Worm (Caenorhabditis elegans): ENCODE data around the gene sru-27.

Gene sru-27

ce11 chrV:1471078-1471969 is 27.9 kb upstream of the sru-27 start (continued):
- TF ChIP-seq pqm-1 (tag; optimal IDR thresholded peaks at IDR 0.05) = no peak
- no peak for TF ChIP-seq hlh-4 (tag; optimal IDR thresholded peaks at IDR 0.05)
- no peak for TF ChIP-seq hlh-17 (GFP tag; optimal IDR thresholded peaks at IDR 0.05; ENCODE audit: borderline replicate concordance)
- TF ChIP-seq fkh-8 (tag; optimal IDR thresholded peaks at IDR 0.05) = peak; percentile 82
- peak; percentile 51 for TF ChIP-seq hpl-2 (GFP tag; optimal IDR thresholded peaks at IDR 0.05)
- TF ChIP-seq nhr-84 (tag; optimal IDR thresholded peaks at IDR 0.05) = no peak
- peak; percentile 50 for TF ChIP-seq unc-30 (tag; optimal IDR thresholded peaks at IDR 0.05)
- peak; percentile 41 for TF ChIP-seq rnt-1 (tag; optimal IDR thresholded peaks at IDR 0.05)
- no peak for TF ChIP-seq nhr-12 (tag; optimal IDR thresholded peaks at IDR 0.05)
- TF ChIP-seq zag-1 (tag; optimal IDR thresholded peaks at IDR 0.05) = peak; percentile 22
- no peak for TF ChIP-seq nhr-237 (tag; optimal IDR thresholded peaks at IDR 0.05)
- peak; percentile 43; the same call in 1 of the 2 replicates for TF ChIP-seq ceh-88 (GFP tag; IDR thresholded peaks at IDR 0.05)
- TF ChIP-seq sox-4 (tag; optimal IDR thresholded peaks at IDR 0.05) = no peak
- no peak for TF ChIP-seq egl-27 (tag; optimal IDR thresholded peaks at IDR 0.05)
- peak; percentile 18 for TF ChIP-seq ceh-8 (GFP tag; optimal IDR thresholded peaks at IDR 0.05)
- TF ChIP-seq Y116A8C.19 (tag; optimal IDR thresholded peaks at IDR 0.05; ENCODE audit: borderline replicate concordance) = no peak
- no peak for TF ChIP-seq elt-2 (tag; optimal IDR thresholded peaks at IDR 0.05)
- peak; percentile 80 to 90 for TF ChIP-seq lsy-2 (tag; optimal IDR thresholded peaks at IDR 0.05)
- TF ChIP-seq nhr-85 (tag) = peak; percentile 83
- TF ChIP-seq mab-9 (GFP tag; IDR thresholded peaks at IDR 0.05) = no peak
- TF ChIP-seq tbx-2 (tag; optimal IDR thresholded peaks at IDR 0.05) = peak; percentile 69
- TF ChIP-seq sup-37 (GFP tag; optimal IDR thresholded peaks at IDR 0.05) = peak; percentile 23
- no peak for TF ChIP-seq ceh-90 (tag; optimal IDR thresholded peaks at IDR 0.05)
- peak; percentile 71 for TF ChIP-seq swsn-7 (tag; optimal IDR thresholded peaks at IDR 0.05)
- TF ChIP-seq ceh-82 (tag; optimal IDR thresholded peaks at IDR 0.05) = peak in 2 of 3 experiments; percentile 36 to 86
- no peak for TF ChIP-seq alr-1 (tag; optimal IDR thresholded peaks at IDR 0.05; ENCODE audit: borderline replicate concordance)
- TF ChIP-seq F16B12.6 (tag; optimal IDR thresholded peaks at IDR 0.05) = peak; percentile 25
- no peak for TF ChIP-seq grh-1 (GFP tag; IDR thresholded peaks at IDR 0.05)
- peak; percentile 53 for TF ChIP-seq pag-3 (tag; optimal IDR thresholded peaks at IDR 0.05; ENCODE audit: borderline replicate concordance, insufficient read depth)
- no peak for TF ChIP-seq C04F5.9 (tag; optimal IDR thresholded peaks at IDR 0.05)
- peak; percentile 69 for TF ChIP-seq dsc-1 (tag; optimal IDR thresholded peaks at IDR 0.05)
- TF ChIP-seq C34B4.2 (tag; optimal IDR thresholded peaks at IDR 0.05) = no peak
- no peak for TF ChIP-seq efl-3 (GFP tag; optimal IDR thresholded peaks at IDR 0.05)
- peak; percentile 76 for TF ChIP-seq nhr-20 (tag; optimal IDR thresholded peaks at IDR 0.05)
- TF ChIP-seq zip-4 (GFP tag; optimal IDR thresholded peaks at IDR 0.05) = peak; percentile 21
- peak; percentile 60 for TF ChIP-seq nhr-19 (GFP tag; conservative IDR thresholded peaks at IDR 0.05)
- peak; percentile 72 for TF ChIP-seq C16A3.4 (tag; optimal IDR thresholded peaks at IDR 0.05)
- TF ChIP-seq blmp-1 (tag; optimal IDR thresholded peaks at IDR 0.05) = peak; percentile 61
- TF ChIP-seq nhr-77 (tag; optimal IDR thresholded peaks at IDR 0.05) = peak; percentile 30
- TF ChIP-seq lin-13 (GFP tag; optimal IDR thresholded peaks at IDR 0.05) = peak; percentile 84
- TF ChIP-seq fkh-10 (GFP tag; optimal IDR thresholded peaks at IDR 0.05) = peak; percentile 31
- TF ChIP-seq mef-2 (tag; optimal IDR thresholded peaks at IDR 0.05) = no peak
- TF ChIP-seq lin-15B (tag; optimal IDR thresholded peaks at IDR 0.05) = peak; percentile 86
- TF ChIP-seq isw-1 (GFP tag; IDR thresholded peaks at IDR 0.05) = peak; percentile 64
- peak; percentile 79 for TF ChIP-seq snu-23 (GFP tag; optimal IDR thresholded peaks at IDR 0.05)
- no peak for TF ChIP-seq ceh-63 (GFP tag; optimal IDR thresholded peaks at IDR 0.05)
- TF ChIP-seq mep-1 (tag; optimal IDR thresholded peaks at IDR 0.05) = peak; percentile 86
- peak; percentile 60 for TF ChIP-seq xbp-1 (tag; optimal IDR thresholded peaks at IDR 0.05)
- TF ChIP-seq aha-1 (tag; optimal IDR thresholded peaks at IDR 0.05) = no peak
- TF ChIP-seq efl-1 (optimal IDR thresholded peaks at IDR 0.05) = peak; percentile 81 to 92
- peak; percentile 90 to 99 for TF ChIP-seq efl-1 (GFP tag; optimal IDR thresholded peaks at IDR 0.05 in 1 of 2)

Measured in whole organism, L1 larva.